Fruit fly (Drosophila melanogaster): ENCODE measurements around the gene ATPsynCF6.

The ATPsynCF6 gene

DNA sequence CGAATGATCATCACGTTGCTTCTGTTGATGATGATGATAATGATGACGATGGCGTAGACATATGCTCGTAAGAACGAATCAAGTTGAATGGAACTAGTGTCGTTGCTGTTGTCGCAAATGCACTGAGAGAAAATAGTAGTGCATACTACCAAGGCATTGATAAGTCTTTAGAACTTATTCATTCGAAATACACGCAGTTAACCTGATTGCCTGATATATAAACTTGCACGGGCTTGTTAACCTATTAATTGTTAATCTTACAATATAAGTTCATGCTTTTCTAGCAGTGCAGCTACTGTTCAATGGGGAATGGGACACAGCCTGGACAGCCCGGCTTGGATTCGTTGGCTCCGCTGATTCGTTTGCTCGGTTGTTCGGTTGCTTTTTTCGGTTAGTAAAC is 29.6 kb downstream of the ATPsynCF6 start (continued):
- TF ChIP-seq br (optimal IDR thresholded peaks at IDR 0.05) (no peak), run (tag; optimal IDR thresholded peaks at IDR 0.05) (peak; percentile 56), Side (GFP tag; optimal IDR thresholded peaks at IDR 0.05) (peak; percentile 89), tin (GFP tag; optimal IDR thresholded peaks at IDR 0.05) (peak; percentile 89), pfk (GFP tag; optimal IDR thresholded peaks at IDR 0.05) (no peak), CG6654 (GFP tag; optimal IDR thresholded peaks at IDR 0.05) (peak; percentile 62), amos (GFP tag; IDR thresholded peaks at IDR 0.05; ENCODE audit: partially characterized antibody) (no peak), sd (tag; optimal IDR thresholded peaks at IDR 0.05) (peak; percentile 31), CG2678 (tag; optimal IDR thresholded peaks at IDR 0.05) (peak; percentile 86), aop (GFP tag; IDR thresholded peaks at IDR 0.05) (peak; percentile 53; the same call in 1 of the 2 replicates), cwo (GFP tag; optimal IDR thresholded peaks at IDR 0.05) (peak; percentile 68), CG7928 (GFP tag; optimal IDR thresholded peaks at IDR 0.05) (peak; percentile 25), NFAT (GFP tag; IDR thresholded peaks at IDR 0.05) (peak; percentile 50), pb (GFP tag; optimal IDR thresholded peaks at IDR 0.05) (peak; percentile 85), CG14050 (GFP tag; IDR thresholded peaks at IDR 0.05) (peak; percentile 51; the same call in 1 of the 3 replicates), CG8281 (tag; optimal IDR thresholded peaks at IDR 0.05) (peak; percentile 30), CG13123 (GFP tag; optimal IDR thresholded peaks at IDR 0.05) (peak; percentile 58), dimm (GFP tag; IDR thresholded peaks at IDR 0.05) (peak; percentile 32; the same call in 1 of the 2 replicates), Antp (GFP tag; optimal IDR thresholded peaks at IDR 0.05) (peak; percentile 85), CG12071 (GFP tag; optimal IDR thresholded peaks at IDR 0.05) (peak; percentile 73), pros (GFP tag; optimal IDR thresholded peaks at IDR 0.05) (no peak), Sox100B (GFP tag; optimal IDR thresholded peaks at IDR 0.05) (peak; percentile 72), CG11560 (tag; IDR thresholded peaks at IDR 0.05) (peak; percentile 69; the same call in 2 of the 3 replicates), gsb (GFP tag; IDR thresholded peaks at IDR 0.05) (peak; percentile 59), corto (GFP tag; optimal IDR thresholded peaks at IDR 0.05) (no peak), ase (GFP tag; IDR thresholded peaks at IDR 0.05) (peak; percentile 63; the same call in 2 of the 3 replicates), CG12104 (GFP tag; optimal IDR thresholded peaks at IDR 0.05) (peak; percentile 60), CG18262 (tag; optimal IDR thresholded peaks at IDR 0.05) (peak; percentile 91), CG10462 (GFP tag; optimal IDR thresholded peaks at IDR 0.05) (peak; percentile 76), MESR4 (GFP tag; optimal IDR thresholded peaks at IDR 0.05) (peak; percentile 34), CG3847 (GFP tag; IDR thresholded peaks at IDR 0.05) (peak; percentile 51), CG9932 (GFP tag; IDR thresholded peaks at IDR 0.05) (peak; percentile 60), kni (GFP tag; optimal IDR thresholded peaks at IDR 0.05) (no peak), vvl (GFP tag; IDR thresholded peaks at IDR 0.05) (peak; percentile 90), crp (GFP tag; optimal IDR thresholded peaks at IDR 0.05) (peak in 1 of 2 experiments; percentile 28), Meics (GFP tag; optimal IDR thresholded peaks at IDR 0.05) (peak; percentile 80), CG14860 (GFP tag; IDR thresholded peaks at IDR 0.05; ENCODE audit: partially characterized antibody) (no peak), CHES-1-like (GFP tag; optimal IDR thresholded peaks at IDR 0.05) (peak; percentile 74), jigr1 (GFP tag; IDR thresholded peaks at IDR 0.05) (peak; percentile 66; the same call in 2 of the 3 replicates), CG17186 (GFP tag; optimal IDR thresholded peaks at IDR 0.05) (peak; percentile 53), shn (GFP tag; optimal IDR thresholded peaks at IDR 0.05) (peak; percentile 68), CG16779 (GFP tag; IDR thresholded peaks at IDR 0.05) (0 out of 2 replicates have a peak, but pooled peaks have one; percentile 57), maf-S (GFP tag; optimal IDR thresholded peaks at IDR 0.05) (peak; percentile 78), CG17568 (GFP tag; optimal IDR thresholded peaks at IDR 0.05) (peak; percentile 82), CG14441 (GFP tag; IDR thresholded peaks at IDR 0.05) (peak; percentile 70), CG17328 (GFP tag; IDR thresholded peaks at IDR 0.05) (peak; percentile 77), CG10431 (GFP tag; optimal IDR thresholded peaks at IDR 0.05) (peak; percentile 62), Ssrp (tag; optimal IDR thresholded peaks at IDR 0.05) (peak; percentile 82), Lpt (GFP tag; optimal IDR thresholded peaks at IDR 0.05) (no peak), fd96Cb (tag; optimal IDR thresholded peaks at IDR 0.05) (peak; percentile 89), CG10209 (GFP tag; optimal IDR thresholded peaks at IDR 0.05) (peak; percentile 83)

Measured in whole organism, embryonic.